Worm (Caenorhabditis elegans) whole organism, L4 larva: ENCODE data around the gene Y116A8C.38.
"Not testable (repeated sequence)": the region's sequence is repeated elsewhere in the genome, so short reads cannot be mapped to it uniquely, and the experiment has no call there.

Experiments used
- F26F4.8 ChIP-seq: fragments of 200-800 bp; sonication (Bioruptor generic); conservative IDR thresholded peaks from 2 replicates; pipeline ENCODE4 v1.3.6; 2022; ENCODE audit warnings: missing genetic modification characterization, missing compliant biosample characterization
- F49E8.2 ChIP-seq: sonication (generic microtip); optimal IDR thresholded peaks from 2 replicates; lab custom pipeline; 2016; ENCODE audit warnings: missing compliant biosample characterization, mild to moderate bottlenecking, missing genetic modification characterization, borderline replicate concordance
- T20F7.1 ChIP-seq: fragments of 200-800 bp; sonication (Bioruptor generic); optimal IDR thresholded peaks from 2 replicates; lab custom pipeline; 2018; ENCODE audit warnings: mild to moderate bottlenecking, missing genetic modification characterization, missing compliant biosample characterization
- T26A8.4 ChIP-seq: fragments of 200-800 bp; sonication (Bioruptor generic); IDR thresholded peaks from 2 replicates; pipeline ENCODE4 v1.3.6; 2022; ENCODE audit warnings: missing genetic modification characterization, missing compliant biosample characterization
- Y48G9A.11 ChIP-seq: fragments of 200-800 bp; sonication (Bioruptor generic); IDR thresholded peaks from 2 replicates; pipeline ENCODE4 v1.3.6; 2022; ENCODE audit warnings: missing genetic modification reagents, missing genetic modification characterization, missing compliant biosample characterization
- Y5F2A.4 ChIP-seq: fragments of 200-800 bp; sonication (Bioruptor generic); optimal IDR thresholded peaks from 2 replicates; lab custom pipeline; 2018; ENCODE audit warnings: mild to moderate bottlenecking, missing genetic modification characterization, missing compliant biosample characterization
- ZK546.5 ChIP-seq, 2 experiments: sonication (generic microtip); optimal IDR thresholded peaks; 2 replicates each; lab custom pipeline; 2017; ENCODE audit warnings: missing biosample characterization in 2 of 2, missing genetic modification characterization in 2 of 2
- aha-1 ChIP-seq: fragments of 150-350 bp; peaks from one replicate; lab custom pipeline; 2014; ENCODE audit warnings: missing biosample characterization, missing genetic modification characterization
- ceh-44 ChIP-seq: fragments of 200-800 bp; sonication (Bioruptor generic); IDR thresholded peaks from 2 replicates; pipeline ENCODE4 v1.3.6; 2022; ENCODE audit warnings: missing genetic modification reagents, missing genetic modification characterization, missing compliant biosample characterization
- ces-1 ChIP-seq: fragments of 150-350 bp; sonication (generic microtip); optimal IDR thresholded peaks from 4 replicates; lab custom pipeline; 2014; ENCODE audit warnings: missing biosample characterization, missing genetic modification reagents, missing genetic modification characterization
- daf-12 ChIP-seq: fragments of 150-350 bp; optimal IDR thresholded peaks from 2 replicates; lab custom pipeline; 2014; ENCODE audit warnings: missing biosample characterization, missing genetic modification reagents, missing genetic modification characterization
- daf-16 ChIP-seq, 3 experiments: sonication (generic microtip); optimal IDR thresholded peaks; 2 replicates each; lab custom pipeline; 2016 to 2017; ENCODE audit warnings: missing genetic modification characterization in 3 of 3, missing genetic modification reagents in 3 of 3, mild to moderate bottlenecking in 2 of 3, missing compliant biosample characterization in 2 of 3, missing biosample characterization in 1 of 3, moderate library complexity in 1 of 3
- dmd-6 ChIP-seq: fragments of 200-800 bp; sonication (Bioruptor generic); IDR thresholded peaks from 2 replicates; pipeline ENCODE4 v1.3.6; 2022; ENCODE audit warnings: missing genetic modification reagents, missing genetic modification characterization, missing compliant biosample characterization
- dpl-1 ChIP-seq: fragments of 150-350 bp; optimal IDR thresholded peaks from 2 replicates; lab custom pipeline; 2014; ENCODE audit warnings: missing biosample characterization, missing genetic modification reagents, missing genetic modification characterization
- duxl-1 ChIP-seq: sonication (generic microtip); optimal IDR thresholded peaks from 2 replicates; lab custom pipeline; 2016; ENCODE audit warnings: mild to moderate bottlenecking, missing genetic modification characterization, moderate library complexity, missing compliant biosample characterization; ENCODE audit not compliant: poor library complexity
- dve-1 ChIP-seq: sonication (generic microtip); optimal IDR thresholded peaks from 2 replicates; lab custom pipeline; 2017; ENCODE audit warnings: antibody characterized with exemption, mild to moderate bottlenecking, missing genetic modification characterization, missing compliant biosample characterization; ENCODE audit not compliant: insufficient read depth
- gei-8 ChIP-seq: fragments of 200-800 bp; sonication (Bioruptor generic); optimal IDR thresholded peaks from 2 replicates; lab custom pipeline; 2018; ENCODE audit warnings: mild to moderate bottlenecking, missing genetic modification characterization, missing compliant biosample characterization
- hlh-11 ChIP-seq: fragments of 200-800 bp; sonication (Bioruptor generic); optimal IDR thresholded peaks from 2 replicates; lab custom pipeline; 2018; ENCODE audit warnings: mild to moderate bottlenecking, missing genetic modification characterization, missing compliant biosample characterization
- hlh-30 ChIP-seq: sonication (generic microtip); optimal IDR thresholded peaks from 2 replicates; lab custom pipeline; 2017; ENCODE audit warnings: antibody characterized with exemption, mild to moderate bottlenecking, missing genetic modification characterization, missing compliant biosample characterization; ENCODE audit not compliant: insufficient read depth
- lin-1 ChIP-seq: fragments of 200-800 bp; sonication (Bioruptor generic); IDR thresholded peaks from 2 replicates; pipeline ENCODE4 v1.3.6; 2022; ENCODE audit warnings: missing genetic modification reagents, missing genetic modification characterization, missing compliant biosample characterization
- lin-13 ChIP-seq: fragments of 150-350 bp; optimal IDR thresholded peaks from 2 replicates; lab custom pipeline; 2014; ENCODE audit warnings: missing biosample characterization, missing genetic modification reagents, missing genetic modification characterization
- madf-9 ChIP-seq: fragments of 200-800 bp; sonication (Bioruptor generic); conservative IDR thresholded peaks from 2 replicates; pipeline ENCODE4 v1.3.6; 2022; ENCODE audit warnings: missing genetic modification reagents, missing genetic modification characterization, missing compliant biosample characterization
- mdl-1 ChIP-seq, 2 experiments: fragments of 150-350 bp in 1 of 2; sonication (generic microtip) in 1 of 2; optimal IDR thresholded peaks; 2 replicates each; lab custom pipeline; 2014 to 2017; ENCODE audit warnings: missing biosample characterization in 2 of 2, missing genetic modification characterization in 2 of 2
- mdt-29 ChIP-seq: fragments of 200-800 bp; sonication (Bioruptor generic); IDR thresholded peaks from 2 replicates; pipeline ENCODE4 v1.3.6; 2022; ENCODE audit warnings: missing genetic modification reagents, missing genetic modification characterization, missing compliant biosample characterization
- mxl-3 ChIP-seq: fragments of 200-800 bp; sonication (Bioruptor generic); optimal IDR thresholded peaks from 2 replicates; lab custom pipeline; 2018; ENCODE audit warnings: mild to moderate bottlenecking, missing genetic modification characterization, missing compliant biosample characterization
- nhr-237 ChIP-seq: sonication (generic microtip); optimal IDR thresholded peaks from 2 replicates; lab custom pipeline; 2017; ENCODE audit warnings: missing biosample characterization, missing genetic modification characterization
- nhr-28 ChIP-seq: fragments of 150-350 bp; optimal IDR thresholded peaks from 2 replicates; lab custom pipeline; 2014; ENCODE audit warnings: missing biosample characterization, missing genetic modification characterization
- nhr-48 ChIP-seq: sonication (generic microtip); optimal IDR thresholded peaks from 2 replicates; lab custom pipeline; 2016; ENCODE audit warnings: mild to moderate bottlenecking, missing genetic modification characterization, missing compliant biosample characterization
- nhr-76 ChIP-seq: fragments of 150-350 bp; optimal IDR thresholded peaks from 2 replicates; lab custom pipeline; 2014; ENCODE audit warnings: missing biosample characterization, missing genetic modification characterization
- nhr-77 ChIP-seq: fragments of 150-350 bp; optimal IDR thresholded peaks from 2 replicates; lab custom pipeline; 2014; ENCODE audit warnings: missing biosample characterization, missing genetic modification characterization
- php-3 ChIP-seq: fragments of 200-800 bp; sonication (Bioruptor generic); IDR thresholded peaks from 2 replicates; pipeline ENCODE4 v1.3.6; 2022; ENCODE audit warnings: missing genetic modification reagents, missing genetic modification characterization, missing compliant biosample characterization
- pqm-1 ChIP-seq: sonication (generic microtip); optimal IDR thresholded peaks from 2 replicates; lab custom pipeline; 2017; ENCODE audit warnings: missing biosample characterization, missing genetic modification characterization
- set-16 ChIP-seq: fragments of 200-800 bp; sonication (Bioruptor generic); IDR thresholded peaks from 2 replicates; pipeline ENCODE4 v1.3.6; 2022; ENCODE audit warnings: missing genetic modification reagents, missing genetic modification characterization, missing compliant biosample characterization
- snpc-1.2 ChIP-seq: fragments of 200-800 bp; sonication (Bioruptor generic); IDR thresholded peaks from 2 replicates; pipeline ENCODE4 v1.3.6; 2022; ENCODE audit warnings: missing genetic modification reagents, missing genetic modification characterization, missing compliant biosample characterization
- unc-62 ChIP-seq, 3 experiments: fragments of 150-350 bp in 1 of 3; sonication (generic microtip); optimal IDR thresholded peaks in 2 of 3; peaks in 1 of 3; 1 replicate in 1 of 3; 2 replicates in 2 of 3; lab custom pipeline; 2014 to 2017; ENCODE audit warnings: missing biosample characterization in 3 of 3, missing genetic modification characterization in 3 of 3, missing genetic modification reagents in 3 of 3, missing genotype in 1 of 3
- zip-2 ChIP-seq: fragments of 150-350 bp; optimal IDR thresholded peaks from 2 replicates; lab custom pipeline; 2014; ENCODE audit warnings: missing biosample characterization, missing genetic modification characterization

The Y116A8C.38 gene

ce11 chrIV:17163273-17163672 is 31.9 kb downstream of the Y116A8C.38 start, which contains the start of gene skr-9:
TSS of gene skr-9 (plus strand) at chrIV:17163573.
- TF ChIP-seq T26A8.4 (GFP tag; lab: Robert Waterston, UW); zip-2; F26F4.8 (GFP tag; lab: Robert Waterston, UW): not testable (repeated sequence)

ce11 chrIV:17165734-17166133 is 34.4 kb downstream of the Y116A8C.38 start, which contains the start of gene skr-8:
TSS of gene skr-8 (minus strand) at chrIV:17165834.
- TF ChIP-seq T20F7.1; ces-1 (GFP tag; lab: Kevin White, UChicago); Y5F2A.4: not testable (repeated sequence)

- TF ChIP-seq daf-12 (tag; lab: Kevin White, UChicago) (no peak), Y48G9A.11 (GFP tag; lab: Robert Waterston, UW) (no peak), nhr-76 (tag; lab: Kevin White, UChicago) (no peak)
- TF ChIP-seq, all 104 proteins: peak for 0
These were observed 35.6 kb downstream of the Y116A8C.38 start, which contains the start of gene skr-12 for ce11 chrIV:17166974-17167373. TSS of gene skr-12 (plus strand) at chrIV:17167274.

- no peak for TF ChIP-seq ZK546.5 (tag; optimal IDR thresholded peaks at IDR 0.05; lab: Kevin White, UChicago)
- peak; percentile 93 for TF ChIP-seq dve-1
- TF ChIP-seq duxl-1 (tag; lab: Kevin White, UChicago) = no peak
- TF ChIP-seq lin-13 (GFP tag; lab: Kevin White, UChicago) = no peak
- peak; percentile 13 for TF ChIP-seq nhr-48 (tag; lab: Kevin White, UChicago)
- peak; percentile 90 for TF ChIP-seq nhr-28 (tag; lab: Kevin White, UChicago)
- TF ChIP-seq lin-1 = peak; percentile 86
- TF ChIP-seq snpc-1.2 (GFP tag; lab: Robert Waterston, UW) = no peak
- TF ChIP-seq ceh-44 (GFP tag; lab: Robert Waterston, UW) = no peak
- TF ChIP-seq set-16 = no peak
- TF ChIP-seq aha-1 (tag; lab: Kevin White, UChicago) = peak; percentile 93
- no peak for TF ChIP-seq F49E8.2 (tag; lab: Kevin White, UChicago)
- TF ChIP-seq mdt-29 (GFP tag; lab: Robert Waterston, UW) = no peak
- TF ChIP-seq madf-9 = no peak
- TF ChIP-seq nhr-237 (tag; lab: Kevin White, UChicago) = no peak
- peak; percentile 57 for TF ChIP-seq nhr-77 (tag; lab: Kevin White, UChicago)
- TF ChIP-seq pqm-1 = peak; percentile 98
- TF ChIP-seq mxl-3 = peak; percentile 88
- TF ChIP-seq dpl-1 (GFP tag; lab: Kevin White, UChicago) = no peak
- TF ChIP-seq php-3 (GFP tag; lab: Robert Waterston, UW) = peak; percentile 57
- TF ChIP-seq daf-16 (GFP tag; optimal IDR thresholded peaks at IDR 0.05; lab: Kevin White, UChicago) = no peak
- peak; percentile 99 for TF ChIP-seq daf-16 (tag; optimal IDR thresholded peaks at IDR 0.05; lab: Kevin White, UChicago)
- TF ChIP-seq mdl-1 (tag; optimal IDR thresholded peaks at IDR 0.05; lab: Kevin White, UChicago) = peak in 1 of 2 experiments; percentile 56
- peak; percentile 35 for TF ChIP-seq hlh-30 (tag; lab: Kevin White, UChicago)
- no peak for TF ChIP-seq gei-8 (GFP tag; lab: Kevin White, UChicago)
- TF ChIP-seq hlh-11 (tag; lab: Kevin White, UChicago) = peak; percentile 90
- TF ChIP-seq unc-62 (GFP tag; optimal IDR thresholded peaks at IDR 0.05 in 1 of 2; lab: Kevin White, UChicago) = peak in 1 of 2 experiments; percentile 64
- no peak for TF ChIP-seq unc-62 (tag; optimal IDR thresholded peaks at IDR 0.05; lab: Kevin White, UChicago)
- peak; percentile 66; the same call in 1 of the 2 replicates for TF ChIP-seq dmd-6 (GFP tag; lab: Robert Waterston, UW)
- no peak for TF ChIP-seq zip-2
These were observed 40.4 kb downstream of the Y116A8C.38 start for ce11 chrIV:17171732-17172131.
